Worm (Caenorhabditis elegans): ENCODE results near the gene Y43F8B.28.
"Not testable (repeated sequence)": the region's sequence is repeated elsewhere in the genome, so short reads cannot be mapped to it uniquely, and the experiment has no call there.

Y43F8B.28 gene

ce11 chrV:19449544-19449943 is 35.6 kb upstream of the Y43F8B.28 start, which contains the start of gene M04C3.5 (continued):
- no peak for TF ChIP-seq set-16 (GFP tag; IDR thresholded peaks at IDR 0.05)
- TF ChIP-seq nhr-102 (tag; optimal IDR thresholded peaks at IDR 0.05): no peak
- no peak for TF ChIP-seq unc-39 (tag; optimal IDR thresholded peaks at IDR 0.05)
- TF ChIP-seq tra-1 (GFP tag; IDR thresholded peaks at IDR 0.05): no peak
- TF ChIP-seq hlh-11 (tag; optimal IDR thresholded peaks at IDR 0.05): peak; percentile 26
- TF ChIP-seq lin-39 (tag; optimal IDR thresholded peaks at IDR 0.05): no peak
- no peak for TF ChIP-seq T26A8.4 (GFP tag; IDR thresholded peaks at IDR 0.05)
- TF ChIP-seq lir-3 (tag; optimal IDR thresholded peaks at IDR 0.05): no peak

ce11 chrV:19455650-19456049 is 29.5 kb upstream of the Y43F8B.28 start, which contains the start of the genes Y43F8B.13 and Y43F8B.14:
TSS of gene Y43F8B.13 (plus strand) at chrV:19455950.
TSS of gene Y43F8B.14 (minus strand) at chrV:19455971.
- TF ChIP-seq nhr-25 (tag; optimal IDR thresholded peaks at IDR 0.05; ENCODE audit: borderline replicate concordance, insufficient read depth): no peak
- peak; percentile 56 for TF ChIP-seq pqm-1 (tag; optimal IDR thresholded peaks at IDR 0.05)
- TF ChIP-seq nhr-6 (tag; optimal IDR thresholded peaks at IDR 0.05): no peak
- TF ChIP-seq daf-16 (GFP tag; optimal IDR thresholded peaks at IDR 0.05): no peak
- peak; percentile 35 for TF ChIP-seq daf-16 (tag; optimal IDR thresholded peaks at IDR 0.05)

ce11 chrV:19457120-19457519 is 28.0 kb upstream of the Y43F8B.28 start, which contains the start of gene Y43F8B.24:
TSS of gene Y43F8B.24 (plus strand) at chrV:19457420.
- TF ChIP-seq unc-62 (GFP tag; optimal IDR thresholded peaks at IDR 0.05 in 1 of 2): peak in 1 of 2 experiments; percentile 7
- no peak for TF ChIP-seq unc-62 (tag; optimal IDR thresholded peaks at IDR 0.05)
- TF ChIP-seq daf-16 (GFP tag; optimal IDR thresholded peaks at IDR 0.05): no peak
- TF ChIP-seq daf-16 (tag; optimal IDR thresholded peaks at IDR 0.05): peak; percentile 17
- TF ChIP-seq ama-1 (optimal IDR thresholded peaks at IDR 0.05): no peak

- not testable (repeated sequence) for TF ChIP-seq daf-16 (GFP tag; optimal IDR thresholded peaks at IDR 0.05)
- TF ChIP-seq daf-16 (tag; optimal IDR thresholded peaks at IDR 0.05) (peak; percentile 31), tra-1 (GFP tag; IDR thresholded peaks at IDR 0.05) (peak; percentile 26; the same call in 1 of the 2 replicates), php-3 (GFP tag; IDR thresholded peaks at IDR 0.05) (peak; percentile 98)
Measured at ce11 chrV:19459501-19459900, 25.6 kb upstream of the Y43F8B.28 start.

ce11 chrV:19462020-19462419 is 23.1 kb upstream of the Y43F8B.28 start, which contains the start of gene Y43F8B.15:
TSS of gene Y43F8B.15 (minus strand) at chrV:19462120.
- TF ChIP-seq spr-1 (tag; optimal IDR thresholded peaks at IDR 0.05): no peak
- no peak for TF ChIP-seq F10B5.3 (tag; optimal IDR thresholded peaks at IDR 0.05)
- TF ChIP-seq gei-8 (GFP tag; optimal IDR thresholded peaks at IDR 0.05): no peak
- TF ChIP-seq zip-2 (tag; optimal IDR thresholded peaks at IDR 0.05): no peak
- TF ChIP-seq snpc-4 (tag; optimal IDR thresholded peaks at IDR 0.05): no peak
- no peak for TF ChIP-seq dve-1 (tag; optimal IDR thresholded peaks at IDR 0.05; ENCODE audit: insufficient read depth)
- no peak for TF ChIP-seq daf-8 (GFP tag; IDR thresholded peaks at IDR 0.05)
- no peak for TF ChIP-seq lim-7 (GFP tag; IDR thresholded peaks at IDR 0.05)
- TF ChIP-seq D1046.2 (GFP tag; IDR thresholded peaks at IDR 0.05): no peak

ce11 chrV:19462612-19463011 is 22.5 kb upstream of the Y43F8B.28 start, which contains the start of gene Y43F8B.25:
TSS of gene Y43F8B.25 (plus strand) at chrV:19462912.
- TF ChIP-seq F37D6.2 (tag; optimal IDR thresholded peaks at IDR 0.05) (no peak), daf-16 (GFP tag; optimal IDR thresholded peaks at IDR 0.05) (no peak), daf-16 (tag; optimal IDR thresholded peaks at IDR 0.05) (peak; percentile 2), attf-4 (tag; optimal IDR thresholded peaks at IDR 0.05) (no peak)

DNA sequence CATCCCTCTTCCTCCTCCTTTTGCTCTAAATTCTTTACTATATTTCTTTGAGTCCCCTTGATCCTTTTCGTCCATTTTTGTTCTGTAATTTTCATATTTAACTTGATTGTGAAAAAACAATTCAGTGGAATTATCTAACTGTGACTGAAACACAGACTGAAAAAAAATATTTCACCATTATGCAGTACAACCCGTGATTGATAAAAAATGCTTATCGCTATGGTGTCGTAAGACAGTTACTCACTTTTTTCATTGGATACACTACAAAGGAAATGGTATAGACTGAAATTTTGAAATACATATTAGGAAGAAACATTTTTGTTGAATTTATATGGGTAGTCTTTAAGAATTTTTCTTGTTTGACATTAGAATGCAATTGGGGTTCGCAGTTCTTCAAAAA is 17.5 kb upstream of the Y43F8B.28 start, which contains the start of gene Y43F8B.23:
Gene Y43F8B.23 (minus strand): TSS at position 75 of the 400 bp plus-strand sequence.
- TF ChIP-seq rbr-2 (tag; optimal IDR thresholded peaks at IDR 0.05) (no peak), dmd-8 (GFP tag; IDR thresholded peaks at IDR 0.05) (no peak), nhr-77 (tag; optimal IDR thresholded peaks at IDR 0.05) (peak; percentile 26), hlh-11 (tag; optimal IDR thresholded peaks at IDR 0.05) (peak; percentile 24), ztf-11 (tag; optimal IDR thresholded peaks at IDR 0.05) (no peak), hlh-30 (tag; optimal IDR thresholded peaks at IDR 0.05; ENCODE audit: insufficient read depth) (peak; percentile 27), T20F7.1 (GFP tag; optimal IDR thresholded peaks at IDR 0.05) (peak; percentile 11), R02D3.7 (tag; optimal IDR thresholded peaks at IDR 0.05) (no peak), lin-13 (GFP tag; optimal IDR thresholded peaks at IDR 0.05) (no peak), dve-1 (tag; optimal IDR thresholded peaks at IDR 0.05; ENCODE audit: insufficient read depth) (peak; percentile 61), ZK546.5 (tag; optimal IDR thresholded peaks at IDR 0.05) (no peak), nhr-102 (tag; optimal IDR thresholded peaks at IDR 0.05) (no peak), daf-8 (GFP tag; IDR thresholded peaks at IDR 0.05) (no peak), nhr-41 (GFP tag; IDR thresholded peaks at IDR 0.05) (no peak), sdz-12 (GFP tag; optimal IDR thresholded peaks at IDR 0.05) (no peak), nhr-28 (tag; optimal IDR thresholded peaks at IDR 0.05) (peak; percentile 91), pqm-1 (tag; optimal IDR thresholded peaks at IDR 0.05) (peak; percentile 92)

Measured in whole organism, L4 larva.